Worm (Caenorhabditis elegans) whole organism, L3 larva: Measurements from ENCODE around the gene R186.3.

Experiments
- R02D3.7 ChIP-seq: fragments of 150-350 bp; optimal IDR thresholded peaks from 2 replicates; lab custom pipeline; 2014; ENCODE audit warnings: missing biosample characterization, missing genetic modification characterization
- ZK546.5 ChIP-seq: sonication (generic microtip); optimal IDR thresholded peaks from 2 replicates; lab custom pipeline; 2017; ENCODE audit warnings: missing biosample characterization, missing genetic modification characterization
- ama-1 ChIP-seq: fragments of 150-350 bp; optimal IDR thresholded peaks from 2 replicates; lab custom pipeline; 2018
- ceh-16 ChIP-seq: sonication (generic microtip); optimal IDR thresholded peaks from 2 replicates; lab custom pipeline; 2017; ENCODE audit warnings: missing biosample characterization, missing genetic modification characterization
- ceh-28 ChIP-seq: fragments of 150-350 bp; optimal IDR thresholded peaks from 2 replicates; lab custom pipeline; 2014; ENCODE audit warnings: missing biosample characterization, missing genetic modification reagents, missing genetic modification characterization
- ceh-9 ChIP-seq: sonication (generic microtip); optimal IDR thresholded peaks from 2 replicates; lab custom pipeline; 2018; ENCODE audit warnings: missing biosample characterization, missing genetic modification characterization
- daf-12 ChIP-seq: fragments of 150-350 bp; optimal IDR thresholded peaks from 2 replicates; lab custom pipeline; 2014; ENCODE audit warnings: missing biosample characterization, missing genetic modification reagents, missing genetic modification characterization
- egl-27 ChIP-seq: sonication (generic microtip); optimal IDR thresholded peaks from 4 replicates; lab custom pipeline; 2017; ENCODE audit warnings: missing biosample characterization, missing genetic modification reagents, missing genetic modification characterization
- egl-5 ChIP-seq: fragments of 150-350 bp; optimal IDR thresholded peaks from 2 replicates; lab custom pipeline; 2017; ENCODE audit warnings: missing biosample characterization, missing genetic modification reagents, missing genetic modification characterization, inconsistent platforms
- elt-1 ChIP-seq: fragments of 150-350 bp; optimal IDR thresholded peaks from 2 replicates; lab custom pipeline; 2014; ENCODE audit warnings: missing biosample characterization, missing genetic modification characterization
- elt-2 ChIP-seq: sonication (generic microtip); optimal IDR thresholded peaks from 2 replicates; lab custom pipeline; 2016; ENCODE audit warnings: missing genetic modification reagents, mild to moderate bottlenecking, missing genetic modification characterization, missing compliant biosample characterization
- eor-1 ChIP-seq, 2 experiments: fragments of 150-350 bp; optimal IDR thresholded peaks; 2 replicates each; lab custom pipeline; 2014 to 2018; ENCODE audit warnings: missing biosample characterization in 2 of 2, missing genetic modification characterization in 2 of 2
- fkh-2 ChIP-seq: fragments of 150-350 bp; optimal IDR thresholded peaks from 2 replicates; lab custom pipeline; 2014; ENCODE audit warnings: missing biosample characterization, missing genetic modification reagents, missing genetic modification characterization
- hmg-11 ChIP-seq: sonication (generic microtip); optimal IDR thresholded peaks from 2 replicates; lab custom pipeline; 2016; ENCODE audit warnings: missing genetic modification characterization, missing compliant biosample characterization
- jun-1 ChIP-seq: fragments of 150-350 bp; optimal IDR thresholded peaks from 2 replicates; lab custom pipeline; 2014; ENCODE audit warnings: missing biosample characterization, missing genetic modification reagents, missing genetic modification characterization
- lsy-12 ChIP-seq: sonication (generic microtip); optimal IDR thresholded peaks from 2 replicates; lab custom pipeline; 2016; ENCODE audit warnings: mild to moderate bottlenecking, missing genetic modification characterization, missing compliant biosample characterization
- mdl-1 ChIP-seq: fragments of 150-350 bp; optimal IDR thresholded peaks from 2 replicates; lab custom pipeline; 2014; ENCODE audit warnings: missing biosample characterization, missing genetic modification characterization
- mml-1 ChIP-seq: fragments of 150-350 bp; sonication (generic microtip); optimal IDR thresholded peaks from 3 replicates; lab custom pipeline; 2014; ENCODE audit warnings: missing biosample characterization, missing genetic modification characterization
- nfya-1 ChIP-seq: sonication (generic microtip); optimal IDR thresholded peaks from 2 replicates; lab custom pipeline; 2017; ENCODE audit warnings: missing genetic modification characterization, mild to moderate bottlenecking, missing compliant biosample characterization, antibody characterized with exemption, moderate library complexity; ENCODE audit not compliant: insufficient read depth
- nhr-12 ChIP-seq: fragments of 150-350 bp; optimal IDR thresholded peaks from 2 replicates; lab custom pipeline; 2014; ENCODE audit warnings: missing biosample characterization, missing genetic modification characterization
- nhr-237 ChIP-seq: fragments of 150-350 bp; optimal IDR thresholded peaks from 2 replicates; lab custom pipeline; 2014; ENCODE audit warnings: missing biosample characterization, missing genetic modification characterization
- nhr-25 ChIP-seq: sonication (generic microtip); optimal IDR thresholded peaks from 2 replicates; lab custom pipeline; 2017; ENCODE audit warnings: missing biosample characterization, missing genetic modification characterization
- nhr-43 ChIP-seq: sonication (generic microtip); optimal IDR thresholded peaks from 2 replicates; lab custom pipeline; 2016; ENCODE audit warnings: mild to moderate bottlenecking, missing genetic modification characterization, missing compliant biosample characterization; ENCODE audit not compliant: poor library complexity, severe bottlenecking
- nhr-67 ChIP-seq: fragments of 150-350 bp; optimal IDR thresholded peaks from 2 replicates; lab custom pipeline; 2014; ENCODE audit warnings: missing biosample characterization, missing genetic modification characterization
- nhr-76 ChIP-seq: fragments of 150-350 bp; sonication (generic microtip); optimal IDR thresholded peaks from 5 replicates; lab custom pipeline; 2014; ENCODE audit warnings: missing biosample characterization, missing genetic modification characterization
- nhr-77 ChIP-seq: fragments of 150-350 bp; optimal IDR thresholded peaks from 2 replicates; lab custom pipeline; 2014; ENCODE audit warnings: missing biosample characterization, missing genetic modification characterization
- pha-4 ChIP-seq: fragments of 150-350 bp; optimal IDR thresholded peaks from 2 replicates; lab custom pipeline; 2014; ENCODE audit warnings: missing biosample characterization, missing genetic modification reagents, missing genetic modification characterization
- pqm-1 ChIP-seq: fragments of 150-350 bp; optimal IDR thresholded peaks from 2 replicates; lab custom pipeline; 2017; ENCODE audit warnings: missing biosample characterization, missing genetic modification characterization, inconsistent platforms
- sea-2 ChIP-seq: fragments of 150-350 bp; sonication (generic microtip); optimal IDR thresholded peaks from 4 replicates; lab custom pipeline; 2014; ENCODE audit warnings: missing biosample characterization, missing genetic modification reagents, missing genetic modification characterization
- skn-1 ChIP-seq: fragments of 150-350 bp; optimal IDR thresholded peaks from 2 replicates; lab custom pipeline; 2014; ENCODE audit warnings: missing biosample characterization, missing genetic modification characterization
- snpc-4 ChIP-seq: fragments of 150-350 bp; optimal IDR thresholded peaks from 2 replicates; lab custom pipeline; 2014; ENCODE audit warnings: missing biosample characterization, missing genetic modification characterization
- tbx-2 ChIP-seq: sonication (generic microtip); optimal IDR thresholded peaks from 2 replicates; lab custom pipeline; 2016; ENCODE audit warnings: mild to moderate bottlenecking, missing genetic modification characterization, missing compliant biosample characterization
- unc-39 ChIP-seq: sonication (generic microtip); optimal IDR thresholded peaks from 4 replicates; lab custom pipeline; 2017; ENCODE audit warnings: missing biosample characterization, missing genetic modification characterization
- unc-62 ChIP-seq: fragments of 150-350 bp; sonication (generic microtip); optimal IDR thresholded peaks from 4 replicates; lab custom pipeline; 2014; ENCODE audit warnings: missing biosample characterization, missing genetic modification reagents, missing genetic modification characterization
- ztf-11 ChIP-seq: fragments of 150-350 bp; optimal IDR thresholded peaks from 2 replicates; lab custom pipeline; 2014; ENCODE audit warnings: missing biosample characterization, missing genetic modification characterization
- ztf-4 ChIP-seq: fragments of 150-350 bp; optimal IDR thresholded peaks from 2 replicates; lab custom pipeline; 2014; ENCODE audit warnings: missing biosample characterization, missing genetic modification characterization

R186.3 gene

DNA sequence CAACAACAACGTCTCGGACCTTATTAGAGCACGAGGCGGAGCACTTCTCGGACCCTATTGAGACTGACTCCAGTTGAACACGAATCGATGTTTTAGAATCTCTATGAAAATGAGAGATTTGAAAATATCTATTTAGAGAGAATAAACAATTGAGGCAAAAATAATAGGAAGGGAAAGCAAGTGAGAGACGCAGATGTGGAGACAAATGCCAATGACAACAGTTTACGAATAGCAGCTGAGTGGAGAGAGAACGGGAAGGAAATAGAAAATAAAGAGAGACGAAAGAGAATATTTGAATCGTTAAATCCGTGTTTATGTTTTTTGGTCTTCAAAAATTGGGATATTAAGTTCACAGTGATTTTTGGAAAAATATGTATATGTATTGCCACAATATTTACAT, 42.8 kb upstream of the R186.3 start:
- TF ChIP-seq hmg-11 (tag; lab: Kevin White, UChicago) (no peak), ztf-4 (tag; lab: Kevin White, UChicago) (no peak), nhr-77 (no peak), egl-27 (tag; lab: Kevin White, UChicago) (no peak), egl-5 (tag; lab: Kevin White, UChicago) (peak; percentile 23), daf-12 (tag; lab: Kevin White, UChicago) (no peak), ceh-28 (tag; lab: Kevin White, UChicago) (peak; percentile 14), elt-2 (peak; percentile 25), mml-1 (tag; lab: Kevin White, UChicago) (no peak), elt-1 (tag; lab: Kevin White, UChicago) (no peak), nhr-25 (peak; percentile 1), pha-4 (peak; percentile 2), nfya-1 (tag; lab: Kevin White, UChicago) (peak; percentile 58), sea-2 (no peak)

DNA sequence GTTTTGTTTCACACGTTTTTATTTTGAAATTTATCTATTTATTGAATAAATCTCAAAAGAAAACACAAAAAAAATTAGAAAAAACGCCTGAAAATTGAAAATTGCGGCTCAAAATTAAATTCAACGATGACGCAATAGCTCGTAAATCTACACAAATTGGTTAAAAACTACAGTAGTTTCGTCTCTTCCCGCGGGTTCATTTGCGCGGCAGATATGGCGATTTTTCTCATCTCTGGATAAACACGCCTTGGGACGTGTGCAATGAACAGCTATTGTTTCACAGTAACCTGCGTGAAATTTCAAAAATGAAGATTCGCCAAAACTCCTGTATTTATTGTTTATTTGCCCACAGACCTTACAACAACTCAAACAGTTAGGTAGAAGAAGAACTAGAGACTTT, 42.3 kb upstream of the R186.3 start:
- TF ChIP-seq nhr-12 (tag; lab: Kevin White, UChicago) (no peak), unc-39 (no peak), unc-62 (GFP tag; lab: Kevin White, UChicago) (no peak), pqm-1 (tag; lab: Kevin White, UChicago) (no peak), jun-1 (tag; lab: Kevin White, UChicago) (no peak), nhr-237 (tag; lab: Kevin White, UChicago) (no peak), mdl-1 (tag; lab: Kevin White, UChicago) (no peak)

DNA sequence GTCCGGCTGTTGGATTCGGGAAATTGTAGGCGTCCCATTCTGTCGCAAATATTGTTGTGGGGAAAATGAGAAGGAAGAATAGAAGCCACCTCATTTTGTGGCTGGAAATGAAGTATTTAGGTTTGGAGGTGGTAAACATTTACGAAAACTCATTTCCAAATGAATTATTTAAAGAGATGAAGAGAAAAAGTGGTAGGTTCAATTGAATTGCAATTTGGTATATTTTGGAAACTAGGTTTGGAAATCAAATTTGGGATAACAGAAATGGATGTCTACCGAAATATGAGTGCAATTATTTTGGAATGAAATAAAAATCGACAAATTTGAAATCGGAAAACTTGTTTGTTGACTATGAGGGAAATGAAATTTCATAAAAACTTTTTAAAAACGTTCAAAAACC, 41.8 kb upstream of the R186.3 start, which contains the start of gene F15B9.10:
Gene F15B9.10 (minus strand): TSS at position 101 of the 400 bp plus-strand sequence.
- TF ChIP-seq lsy-12 (tag; lab: Kevin White, UChicago) (no peak), egl-27 (tag; lab: Kevin White, UChicago) (no peak), mdl-1 (tag; lab: Kevin White, UChicago) (no peak), pha-4 (no peak), nfya-1 (tag; lab: Kevin White, UChicago) (no peak), elt-1 (tag; lab: Kevin White, UChicago) (no peak), skn-1 (tag; lab: Kevin White, UChicago) (no peak), snpc-4 (no peak), R02D3.7 (no peak)
- TF ChIP-seq, all 47 proteins: peak for 0

DNA sequence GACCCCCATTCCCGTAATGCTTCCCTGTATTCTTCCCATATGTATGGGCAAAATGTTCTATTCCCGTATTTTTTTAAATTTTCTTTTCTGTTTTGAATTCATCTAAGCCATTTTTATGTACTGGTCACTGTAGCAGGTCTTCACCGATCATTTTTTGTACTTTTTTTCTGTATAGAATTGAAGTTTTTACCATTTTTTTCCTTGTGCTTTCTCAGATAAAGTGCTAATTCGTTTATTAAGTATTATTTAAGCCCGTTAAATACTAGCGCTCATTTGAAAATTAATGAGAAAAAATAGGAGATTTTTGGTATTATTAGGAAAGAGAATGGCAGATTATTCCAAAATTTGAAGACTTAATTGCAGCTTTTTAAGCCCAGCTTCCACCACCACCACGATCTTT, 39.7 kb upstream of the R186.3 start:
- TF ChIP-seq ZK546.5 (tag; lab: Kevin White, UChicago) (no peak), ceh-16 (tag; lab: Kevin White, UChicago) (no peak), ztf-11 (tag; lab: Kevin White, UChicago) (no peak), elt-2 (no peak), ceh-28 (tag; lab: Kevin White, UChicago) (no peak), hmg-11 (tag; lab: Kevin White, UChicago) (no peak), jun-1 (tag; lab: Kevin White, UChicago) (no peak), ztf-4 (tag; lab: Kevin White, UChicago) (no peak), R02D3.7 (no peak), nhr-237 (tag; lab: Kevin White, UChicago) (no peak), eor-1 (tag; optimal IDR thresholded peaks at IDR 0.05; lab: Kevin White, UChicago) (no peak), ama-1 (no peak)

DNA sequence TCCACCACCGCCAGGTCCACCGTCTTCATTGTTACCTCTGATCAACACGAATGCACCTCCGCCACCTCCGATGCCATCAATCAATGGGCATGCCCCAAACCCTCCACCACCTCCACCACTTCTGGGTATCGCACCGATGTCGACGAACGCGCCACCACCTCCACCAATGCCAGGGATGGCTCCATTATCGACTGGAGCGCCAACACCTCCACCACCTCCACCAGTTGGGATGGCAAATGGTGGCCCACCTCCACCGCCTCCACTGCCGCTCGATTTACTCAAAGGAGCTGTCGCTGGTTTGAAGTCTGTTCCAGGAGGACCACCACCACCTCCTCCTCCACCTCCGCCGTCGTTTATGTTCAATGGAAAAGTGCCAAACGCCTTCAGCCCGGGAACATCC, 37.4 kb upstream of the R186.3 start:
- TF ChIP-seq mdl-1 (tag; lab: Kevin White, UChicago) (no peak), sea-2 (no peak), ztf-11 (tag; lab: Kevin White, UChicago) (no peak), pha-4 (no peak), nfya-1 (tag; lab: Kevin White, UChicago) (no peak), nhr-67 (tag; lab: Kevin White, UChicago) (no peak), lsy-12 (tag; lab: Kevin White, UChicago) (no peak), ztf-4 (tag; lab: Kevin White, UChicago) (no peak), unc-62 (GFP tag; lab: Kevin White, UChicago) (no peak), egl-5 (tag; lab: Kevin White, UChicago) (no peak), ceh-28 (tag; lab: Kevin White, UChicago) (no peak), nhr-76 (no peak), ceh-9 (tag; lab: Kevin White, UChicago) (no peak), mml-1 (tag; lab: Kevin White, UChicago) (no peak), nhr-43 (tag; lab: Kevin White, UChicago) (no peak), tbx-2 (tag; lab: Kevin White, UChicago) (no peak), fkh-2 (tag; lab: Kevin White, UChicago) (no peak), unc-39 (no peak)
